Fruit fly (Drosophila melanogaster) whole organism, adult: Measurements from ENCODE around the gene CG1113.

ENCODE experiments used
- CG14711 ChIP-seq: fragments of 200-800 bp; sonication (Bioruptor generic); optimal IDR thresholded peaks from 2 replicates; lab custom pipeline; 2018; ENCODE audit warnings: missing biosample characterization, mild to moderate bottlenecking, missing genetic modification characterization, moderate library complexity
- CG5204 ChIP-seq: fragments of 200-800 bp; sonication (Bioruptor generic); optimal IDR thresholded peaks from 2 replicates; lab custom pipeline; 2016; ENCODE audit warnings: missing biosample characterization, missing genetic modification characterization
- CG7045 ChIP-seq: fragments of 200-800 bp; sonication (Bioruptor generic); optimal IDR thresholded peaks from 2 replicates; lab custom pipeline; 2017; ENCODE audit warnings: missing biosample characterization, mild to moderate bottlenecking, missing genetic modification characterization
- bab1 ChIP-seq: fragments of 200-800 bp; sonication (Bioruptor generic); optimal IDR thresholded peaks from 3 replicates; lab custom pipeline; 2019; ENCODE audit warnings: missing biosample characterization, mild to moderate bottlenecking, missing genetic modification characterization, moderate library complexity
- cnc ChIP-seq, 2 experiments: fragments of >200 bp; optimal IDR thresholded peaks; 2 replicates each; lab custom pipeline; 2017
- ovo ChIP-seq: fragments of 200-800 bp; sonication (Bioruptor generic); optimal IDR thresholded peaks from 2 replicates; lab custom pipeline; 2016; ENCODE audit warnings: missing biosample characterization, missing genetic modification characterization

DNA sequence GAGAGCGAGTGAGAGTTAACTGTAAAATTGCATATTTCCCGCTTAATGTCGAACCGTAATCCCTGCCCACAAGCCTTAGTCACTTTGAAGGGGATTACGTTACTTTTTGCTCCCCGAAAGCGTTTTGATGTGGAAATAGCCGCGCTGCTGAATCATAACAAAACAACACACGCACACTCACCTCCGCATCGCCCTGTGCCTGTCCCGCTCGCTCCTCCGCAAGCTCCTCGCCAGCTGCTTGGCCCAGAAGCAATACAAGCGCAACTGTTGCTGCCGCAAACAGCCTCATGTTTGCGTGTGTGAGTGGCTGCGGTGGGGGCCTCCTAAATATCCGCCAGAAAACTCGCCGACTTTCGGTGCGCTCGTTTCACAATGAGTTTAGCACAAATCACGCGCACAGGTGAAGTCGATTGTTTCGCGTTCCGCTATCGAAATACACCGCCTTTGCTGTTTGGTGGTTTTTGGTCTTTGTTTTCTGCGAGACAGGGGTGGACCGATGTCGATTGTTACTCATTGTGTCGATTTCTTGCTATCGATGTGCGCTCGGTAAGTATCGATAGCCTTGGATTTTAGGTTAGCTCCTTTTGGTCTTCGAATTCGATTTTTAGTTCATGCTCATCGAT is 1.6 kb upstream of the CG1113 start, which contains the start of gene CtsF:
- TF ChIP-seq cnc (optimal IDR thresholded peaks at IDR 0.05; lab: Kevin White, UChicago): no peak
- peak; percentile 56 for TF ChIP-seq ovo (GFP tag; lab: Kevin White, UChicago)
- TF ChIP-seq CG5204 (GFP tag; lab: Kevin White, UChicago): no peak
- no peak for TF ChIP-seq CG14711 (tag; lab: Kevin White, UChicago)
- peak; percentile 8 for TF ChIP-seq CG7045 (GFP tag; lab: Kevin White, UChicago)
- peak; percentile 82 for TF ChIP-seq bab1 (GFP tag; lab: Kevin White, UChicago)
